Fruit fly (Drosophila melanogaster) whole organism, embryonic: ENCODE results near the gene Acsx4.
A peak's percentile ranks its signal among the peaks of the same experiment; 100 is the strongest.

Source experiments
- Awh ChIP-seq: fragments of 200-800 bp; sonication (Bioruptor generic); IDR thresholded peaks from 2 replicates; pipeline ENCODE4, ENCODE4 v1.3.6; 2022; ENCODE audit warnings: missing biosample characterization, missing genetic modification characterization
- Bdp1 ChIP-seq: fragments of 200-800 bp; sonication (Bioruptor generic); optimal IDR thresholded peaks from 3 replicates; lab custom pipeline; 2016; ENCODE audit warnings: missing biosample characterization, missing genetic modification characterization
- CG10959 ChIP-seq: fragments of 200-800 bp; sonication (Bioruptor generic); IDR thresholded peaks from 2 replicates; pipeline ENCODE4 v1.3.6; 2022; ENCODE audit warnings: missing biosample characterization, missing genetic modification characterization
- CG11085 ChIP-seq: fragments of 200-800 bp; sonication (Bioruptor generic); IDR thresholded peaks from 2 replicates; pipeline ENCODE4 v1.3.6; 2022; ENCODE audit warnings: missing biosample characterization, missing genetic modification characterization
- CG12659 ChIP-seq: fragments of 200-800 bp; sonication (Bioruptor generic); optimal IDR thresholded peaks from 3 replicates; lab custom pipeline; 2017; ENCODE audit warnings: mild to moderate bottlenecking, missing biosample characterization, missing genetic modification reagents, missing genetic modification characterization
- CG14050 ChIP-seq: fragments of 200-800 bp; sonication (Bioruptor generic); IDR thresholded peaks from 3 replicates; pipeline ENCODE4 v1.3.6; 2022; ENCODE audit warnings: missing biosample characterization, missing genetic modification characterization
- CG15269 ChIP-seq: fragments of 200-800 bp; sonication (Bioruptor generic); optimal IDR thresholded peaks from 2 replicates; lab custom pipeline; 2018; ENCODE audit warnings: missing biosample characterization, mild to moderate bottlenecking, missing genetic modification characterization, moderate library complexity
- CG17359 ChIP-seq: fragments of 200-800 bp; sonication (Bioruptor generic); optimal IDR thresholded peaks from 3 replicates; lab custom pipeline; 2018; ENCODE audit warnings: missing biosample characterization, mild to moderate bottlenecking, missing genetic modification characterization, moderate library complexity
- CG18011 ChIP-seq: fragments of 200-800 bp; sonication (Bioruptor generic); optimal IDR thresholded peaks from 2 replicates; lab custom pipeline; 2017; ENCODE audit warnings: missing biosample characterization, missing genetic modification characterization, mild to moderate bottlenecking, moderate library complexity, missing genotype
- CG18764 ChIP-seq: fragments of 200-800 bp; sonication (Bioruptor generic); optimal IDR thresholded peaks from 3 replicates; lab custom pipeline; 2016; ENCODE audit warnings: missing biosample characterization, missing genetic modification characterization
- CG2120 ChIP-seq: fragments of 200-800 bp; sonication (Bioruptor generic); optimal IDR thresholded peaks from 3 replicates; lab custom pipeline; 2016; ENCODE audit warnings: missing biosample characterization, missing genetic modification characterization
- CG3163 ChIP-seq: fragments of 200-800 bp; sonication (Bioruptor generic); optimal IDR thresholded peaks from 3 replicates; lab custom pipeline; 2016; ENCODE audit warnings: missing biosample characterization, missing genetic modification characterization
- CG4617 ChIP-seq: fragments of 200-800 bp; sonication (Bioruptor generic); optimal IDR thresholded peaks from 3 replicates; lab custom pipeline; 2016; ENCODE audit warnings: missing biosample characterization, missing genetic modification characterization, borderline replicate concordance
- CG6854 ChIP-seq: fragments of 200-800 bp; sonication (Bioruptor generic); optimal IDR thresholded peaks from 3 replicates; lab custom pipeline; 2017; ENCODE audit warnings: missing biosample characterization, mild to moderate bottlenecking, missing genetic modification characterization
- CG7963 ChIP-seq: fragments of 200-800 bp; sonication (Bioruptor generic); IDR thresholded peaks from 3 replicates; pipeline ENCODE4 v1.3.6; 2022; ENCODE audit warnings: missing biosample characterization, missing genetic modification characterization; ENCODE audit not compliant: partially characterized antibody
- CG8388 ChIP-seq: fragments of 200-800 bp; sonication (Bioruptor generic); optimal IDR thresholded peaks from 2 replicates; lab custom pipeline; 2019; ENCODE audit warnings: missing biosample characterization, mild to moderate bottlenecking, missing genetic modification characterization, moderate library complexity
- Doc3 ChIP-seq: fragments of 200-800 bp; sonication (Bioruptor generic); IDR thresholded peaks from 3 replicates; pipeline ENCODE4 v1.3.6; 2022; ENCODE audit warnings: missing biosample characterization, missing genetic modification characterization; ENCODE audit not compliant: partially characterized antibody
- Dref ChIP-seq: fragments of 200-800 bp; sonication (Bioruptor generic); IDR thresholded peaks from 2 replicates; pipeline ENCODE4 v1.3.6; 2022; ENCODE audit warnings: missing biosample characterization, missing genetic modification characterization
- Med ChIP-seq: fragments of 200-800 bp; sonication (Bioruptor generic); peaks from one replicate; lab custom pipeline; 2016; ENCODE audit warnings: missing biosample characterization, missing genetic modification characterization, mild to moderate bottlenecking, inconsistent platforms, moderate library complexity
- Myb ChIP-seq: fragments of 200-800 bp; sonication (Bioruptor generic); optimal IDR thresholded peaks from 2 replicates; lab custom pipeline; 2016; ENCODE audit warnings: missing biosample characterization, missing genetic modification characterization
- Opbp ChIP-seq: fragments of 200-800 bp; sonication (Bioruptor generic); IDR thresholded peaks from 3 replicates; pipeline ENCODE4 v1.3.6; 2022; ENCODE audit warnings: missing biosample characterization, missing genetic modification characterization; ENCODE audit not compliant: partially characterized antibody
- Scr ChIP-seq: fragments of 200-800 bp; sonication (Bioruptor generic); IDR thresholded peaks from 2 replicates; pipeline ENCODE4 v1.3.6; 2022; ENCODE audit warnings: missing biosample characterization, missing genetic modification characterization; ENCODE audit not compliant: partially characterized antibody
- Sox102F ChIP-seq: fragments of 200-800 bp; sonication (Bioruptor generic); optimal IDR thresholded peaks from 2 replicates; lab custom pipeline; 2018; ENCODE audit warnings: missing biosample characterization, mild to moderate bottlenecking, missing genetic modification characterization, moderate library complexity
- Vsx1 ChIP-seq: fragments of 200-800 bp; sonication (Bioruptor generic); optimal IDR thresholded peaks from 2 replicates; lab custom pipeline; 2017; ENCODE audit warnings: missing biosample characterization, mild to moderate bottlenecking, missing genetic modification characterization, missing genetic modification reagents
- YL-1 ChIP-seq: fragments of 200-800 bp; sonication (Bioruptor generic); optimal IDR thresholded peaks from 3 replicates; lab custom pipeline; 2017; ENCODE audit warnings: missing biosample characterization, mild to moderate bottlenecking, missing genetic modification characterization
- abd-A ChIP-seq: fragments of 200-800 bp; sonication (Bioruptor generic); optimal IDR thresholded peaks from 3 replicates; lab custom pipeline; 2019; ENCODE audit warnings: missing biosample characterization, mild to moderate bottlenecking, missing genetic modification characterization, moderate library complexity
- ash1 ChIP-seq: fragments of 200-800 bp; sonication (Bioruptor generic); optimal IDR thresholded peaks from 2 replicates; lab custom pipeline; 2018; ENCODE audit warnings: missing biosample characterization, mild to moderate bottlenecking, missing genetic modification characterization
- chinmo ChIP-seq: fragments of 200-800 bp; sonication (Bioruptor generic); IDR thresholded peaks from 4 replicates; pipeline ENCODE4 v1.3.6; 2022; ENCODE audit warnings: missing biosample characterization, missing genetic modification characterization; ENCODE audit not compliant: partially characterized antibody
- corto ChIP-seq: fragments of 200-800 bp; sonication (Bioruptor generic); optimal IDR thresholded peaks from 2 replicates; lab custom pipeline; 2016; ENCODE audit warnings: missing biosample characterization, mild to moderate bottlenecking, missing genetic modification characterization, moderate library complexity
- crc ChIP-seq: fragments of 200-800 bp; sonication (Bioruptor generic); optimal IDR thresholded peaks from 2 replicates; lab custom pipeline; 2016; ENCODE audit warnings: missing biosample characterization, missing genetic modification characterization
- ems ChIP-seq: fragments of 200-800 bp; sonication (Bioruptor generic); optimal IDR thresholded peaks from 3 replicates; lab custom pipeline; 2016; ENCODE audit warnings: missing biosample characterization, missing genetic modification characterization
- hbn ChIP-seq: fragments of 200-800 bp; sonication (Bioruptor generic); IDR thresholded peaks from 2 replicates; pipeline ENCODE4 v1.3.6; 2022; ENCODE audit warnings: missing biosample characterization, missing genetic modification characterization; ENCODE audit not compliant: partially characterized antibody
- kni ChIP-seq: fragments of 200-800 bp; sonication (Bioruptor generic); optimal IDR thresholded peaks from 3 replicates; lab custom pipeline; 2017; ENCODE audit warnings: mild to moderate bottlenecking, missing biosample characterization, missing genetic modification reagents, missing genetic modification characterization
- lola ChIP-seq, 3 experiments: fragments of >200 bp in 2 of 3; fragments of 200-800 bp in 1 of 3; sonication (Bioruptor generic) in 1 of 3; optimal IDR thresholded peaks; 2 replicates each; lab custom pipeline; 2017 to 2019; ENCODE audit warnings: missing biosample characterization in 3 of 3, missing genetic modification characterization in 3 of 3, mild to moderate bottlenecking in 1 of 3, moderate library complexity in 1 of 3
- mld ChIP-seq: fragments of 200-800 bp; sonication (Bioruptor generic); IDR thresholded peaks from 3 replicates; pipeline ENCODE4 v1.3.6; 2022; ENCODE audit warnings: missing biosample characterization, missing genetic modification characterization; ENCODE audit not compliant: partially characterized antibody
- nerfin-2 ChIP-seq: fragments of 200-800 bp; sonication (Bioruptor generic); IDR thresholded peaks from 2 replicates; pipeline ENCODE4 v1.3.6; 2022; ENCODE audit warnings: missing biosample characterization, missing genetic modification characterization; ENCODE audit not compliant: partially characterized antibody
- oc ChIP-seq: fragments of 200-800 bp; sonication (Bioruptor generic); optimal IDR thresholded peaks from 2 replicates; lab custom pipeline; 2018; ENCODE audit warnings: missing biosample characterization, mild to moderate bottlenecking, missing genetic modification characterization, moderate library complexity
- p53 ChIP-seq: fragments of 200-800 bp; sonication (Bioruptor generic); optimal IDR thresholded peaks from 2 replicates; lab custom pipeline; 2016; ENCODE audit warnings: missing biosample characterization, missing genetic modification characterization
- pho ChIP-seq: fragments of 200-800 bp; sonication (Bioruptor generic); optimal IDR thresholded peaks from 2 replicates; lab custom pipeline; 2016; ENCODE audit warnings: missing biosample characterization, missing genetic modification characterization
- repo ChIP-seq: fragments of 200-800 bp; sonication (Bioruptor generic); optimal IDR thresholded peaks from 2 replicates; lab custom pipeline; 2016; ENCODE audit warnings: missing biosample characterization, missing genetic modification characterization
- run ChIP-seq: fragments of 200-800 bp; sonication (Bioruptor generic); optimal IDR thresholded peaks from 3 replicates; lab custom pipeline; 2018; ENCODE audit warnings: missing biosample characterization, mild to moderate bottlenecking, missing genetic modification characterization
- sd ChIP-seq: fragments of 200-800 bp; sonication (Bioruptor generic); optimal IDR thresholded peaks from 3 replicates; lab custom pipeline; 2018; ENCODE audit warnings: missing biosample characterization, mild to moderate bottlenecking, missing genetic modification characterization, moderate library complexity
- shn ChIP-seq: fragments of 200-800 bp; sonication (Bioruptor generic); optimal IDR thresholded peaks from 3 replicates; lab custom pipeline; 2016; ENCODE audit warnings: missing biosample characterization, missing genetic modification characterization
- slou ChIP-seq: fragments of 200-800 bp; sonication (Bioruptor generic); optimal IDR thresholded peaks from 3 replicates; lab custom pipeline; 2016; ENCODE audit warnings: missing biosample characterization, missing genetic modification characterization
- sqz ChIP-seq: fragments of 200-800 bp; sonication (Bioruptor generic); optimal IDR thresholded peaks from 3 replicates; lab custom pipeline; 2018; ENCODE audit warnings: missing biosample characterization, mild to moderate bottlenecking, missing genetic modification characterization
- tin ChIP-seq: fragments of 200-800 bp; sonication (Bioruptor generic); optimal IDR thresholded peaks from 3 replicates; lab custom pipeline; 2016; ENCODE audit warnings: missing biosample characterization, missing genetic modification characterization
- vvl ChIP-seq: fragments of 200-800 bp; sonication (Bioruptor generic); IDR thresholded peaks from 2 replicates; pipeline ENCODE4 v1.3.6; 2022; ENCODE audit warnings: missing biosample characterization, missing genetic modification characterization

The Acsx4 gene

dm6 chr3R:19802508-19802907, 19.2 kb downstream of the Acsx4 start (continued):
- TF ChIP-seq hbn (GFP tag; lab: Robert Waterston, UW) (0 out of 2 replicates have a peak, but pooled peaks have one; percentile 18), kni (no peak), CG8388 (GFP tag; lab: Kevin White, UChicago) (no peak), chinmo (GFP tag; lab: Robert Waterston, UW) (peak; percentile 68; the same call in 1 of the 4 replicates), Med (GFP tag; lab: Kevin White, UChicago) (peak; percentile 79), p53 (GFP tag; lab: Kevin White, UChicago) (no peak), Opbp (GFP tag; lab: Robert Waterston, UW) (peak; percentile 90), Bdp1 (GFP tag; lab: Kevin White, UChicago) (peak; percentile 99), CG14050 (GFP tag; lab: Robert Waterston, UW) (no peak), pho (GFP tag; lab: Kevin White, UChicago) (no peak), CG18011 (GFP tag; lab: Kevin White, UChicago) (no peak), lola (GFP tag; optimal IDR thresholded peaks at IDR 0.05; lab: Kevin White, UChicago) (no peak), CG3163 (GFP tag; lab: Kevin White, UChicago) (no peak), ems (GFP tag; lab: Kevin White, UChicago) (no peak), CG11085 (GFP tag; lab: Robert Waterston, UW) (no peak), corto (no peak), CG4617 (GFP tag; lab: Kevin White, UChicago) (no peak), Dref (GFP tag; lab: Robert Waterston, UW) (no peak), CG7963 (GFP tag; lab: Robert Waterston, UW) (peak; percentile 85), CG6854 (GFP tag; lab: Kevin White, UChicago) (no peak), CG17359 (tag; lab: Kevin White, UChicago) (no peak), mld (GFP tag; lab: Robert Waterston, UW) (peak; percentile 91), CG18764 (GFP tag; lab: Kevin White, UChicago) (no peak), repo (GFP tag; lab: Kevin White, UChicago) (no peak), CG12659 (no peak), shn (no peak), CG10959 (GFP tag; lab: Robert Waterston, UW) (no peak), Scr (peak; percentile 73), Myb (GFP tag; lab: Kevin White, UChicago) (no peak), Doc3 (GFP tag; lab: Robert Waterston, UW) (0 out of 3 replicates have a peak, but pooled peaks have one; percentile 25), YL-1 (no peak), ash1 (GFP tag; lab: Kevin White, UChicago) (no peak), nerfin-2 (peak; percentile 83)

- 0 out of 2 replicates have a peak, but pooled peaks have one; percentile 4 for TF ChIP-seq Awh
- TF ChIP-seq run (tag; lab: Kevin White, UChicago), result peak; percentile 95
- TF ChIP-seq chinmo (GFP tag; lab: Robert Waterston, UW), result 0 out of 4 replicates have a peak, but pooled peaks have one; percentile 58
- TF ChIP-seq Sox102F, result peak; percentile 32
- peak; percentile 90 for TF ChIP-seq sd (tag; lab: Kevin White, UChicago)
- peak; percentile 83; the same call in 1 of the 2 replicates for TF ChIP-seq vvl
- no peak for TF ChIP-seq crc
- TF ChIP-seq tin (GFP tag; lab: Kevin White, UChicago), result no peak
- peak; percentile 66 for TF ChIP-seq sqz (GFP tag; lab: Kevin White, UChicago)
- no peak for TF ChIP-seq slou (GFP tag; lab: Kevin White, UChicago)
- TF ChIP-seq CG2120 (GFP tag; lab: Kevin White, UChicago), result no peak
- peak; percentile 56 for TF ChIP-seq oc
- peak; percentile 8 for TF ChIP-seq CG15269
- TF ChIP-seq Vsx1 (GFP tag; lab: Kevin White, UChicago), result peak; percentile 4
- peak; percentile 87 for TF ChIP-seq abd-A
Observed at dm6 chr3R:19803539-19803938, 20.2 kb downstream of the Acsx4 start.
